Worm (Caenorhabditis elegans) whole organism, young adult: Measurements from ENCODE around the gene C47E12.12.

Experiments
- K11D2.4 ChIP-seq: fragments of 200-800 bp; sonication (Bioruptor generic); IDR thresholded peaks from 2 replicates; pipeline ENCODE4 v1.3.6; 2022; ENCODE audit warnings: missing genetic modification reagents, missing genetic modification characterization, missing compliant biosample characterization
- Y53F4B.3 ChIP-seq: fragments of 200-800 bp; sonication (Bioruptor generic); IDR thresholded peaks from 2 replicates; pipeline ENCODE4 v1.3.6; 2022; ENCODE audit warnings: missing genetic modification reagents, missing genetic modification characterization, missing compliant biosample characterization
- ZK185.1 ChIP-seq: sonication (generic microtip); optimal IDR thresholded peaks from 2 replicates; lab custom pipeline; 2016; ENCODE audit warnings: mild to moderate bottlenecking, missing genetic modification characterization, missing compliant biosample characterization; ENCODE audit not compliant: poor library complexity, severe bottlenecking
- ama-1 ChIP-seq, 3 experiments: fragments of 150-350 bp in 1 of 3; sonication (generic microtip) in 2 of 3; optimal IDR thresholded peaks; 2 replicates each; lab custom pipeline; 2014 to 2018; ENCODE audit warnings: missing biosample characterization in 2 of 3, missing genetic modification characterization in 2 of 3, missing genetic modification reagents in 2 of 3
- dox-1 ChIP-seq: fragments of 200-800 bp; sonication (Bioruptor generic); IDR thresholded peaks from 2 replicates; pipeline ENCODE4 v1.3.6; 2022; ENCODE audit warnings: missing genetic modification reagents, missing genetic modification characterization, missing compliant biosample characterization
- dpff-1 ChIP-seq: sonication (generic microtip); optimal IDR thresholded peaks from 2 replicates; lab custom pipeline; 2017; ENCODE audit warnings: mild to moderate bottlenecking, missing genetic modification characterization, missing compliant biosample characterization
- egl-18 ChIP-seq: fragments of 200-800 bp; sonication (Bioruptor generic); IDR thresholded peaks from 2 replicates; pipeline ENCODE4 v1.3.6; 2022; ENCODE audit warnings: missing genetic modification reagents, missing genetic modification characterization, missing compliant biosample characterization
- ekl-4 ChIP-seq: fragments of 200-800 bp; sonication (Bioruptor generic); IDR thresholded peaks from 2 replicates; pipeline ENCODE4 v1.3.6; 2022; ENCODE audit warnings: missing genetic modification reagents, missing genetic modification characterization, missing compliant biosample characterization
- ets-4 ChIP-seq: fragments of 200-800 bp; sonication (Bioruptor generic); optimal IDR thresholded peaks from 2 replicates; lab custom pipeline; 2018; ENCODE audit warnings: mild to moderate bottlenecking, missing genetic modification characterization, missing compliant biosample characterization
- nhr-179 ChIP-seq: sonication (generic microtip); optimal IDR thresholded peaks from 2 replicates; lab custom pipeline; 2016; ENCODE audit warnings: mild to moderate bottlenecking, missing genetic modification characterization, missing compliant biosample characterization

- TF ChIP-seq Y53F4B.3 (GFP tag; lab: Robert Waterston, UW) (no peak), nhr-179 (tag; lab: Kevin White, UChicago) (no peak), dox-1 (GFP tag; lab: Robert Waterston, UW) (no peak), ekl-4 (no peak), K11D2.4 (no peak), ama-1 (optimal IDR thresholded peaks at IDR 0.05; lab: Kevin White, UChicago) (no peak), ama-1 (GFP tag; optimal IDR thresholded peaks at IDR 0.05; lab: Kevin White, UChicago) (no peak), dpff-1 (tag; lab: Kevin White, UChicago) (no peak), ets-4 (no peak), egl-18 (no peak), ZK185.1 (tag; lab: Kevin White, UChicago) (no peak)
Measured at ce11 chrIV:9977602-9978172, 5.2 kb upstream of the C47E12.12 start, which contains the start of gene dhp-2.
